Fruit fly (Drosophila melanogaster): Measurements from ENCODE around the gene CG7394.

DNA sequence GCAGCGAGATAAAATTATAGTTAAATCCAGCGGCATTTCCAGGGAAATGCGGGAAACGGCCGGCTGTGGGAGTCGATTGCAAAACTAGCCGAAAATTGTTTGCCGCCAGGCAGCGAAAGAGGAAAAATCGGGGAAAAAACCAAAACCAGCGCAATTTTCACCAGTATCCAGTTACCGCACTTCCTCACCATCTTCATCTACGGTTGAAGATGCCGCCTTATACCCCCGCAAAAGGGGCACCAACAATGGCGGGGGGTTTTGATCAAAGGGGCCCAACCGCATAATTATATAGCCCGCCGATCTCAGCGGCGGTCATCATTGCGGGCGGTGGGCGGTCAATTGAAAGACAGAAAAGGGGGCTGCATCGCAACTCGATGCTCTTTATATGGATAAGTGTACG lies 13.8 kb upstream of the CG7394 start:
- no peak for TF ChIP-seq Myc (optimal IDR thresholded peaks at IDR 0.05)
- TF ChIP-seq HLH106 (tag; optimal IDR thresholded peaks at IDR 0.05) = no peak
- no peak for TF ChIP-seq CG32264 (GFP tag; optimal IDR thresholded peaks at IDR 0.05)
- no peak for TF ChIP-seq jim (GFP tag; optimal IDR thresholded peaks at IDR 0.05)
- TF ChIP-seq dl (GFP tag; optimal IDR thresholded peaks at IDR 0.05; ENCODE audit: insufficient read depth in 1 of 2, partially characterized antibody in 2 of 2) = no peak
- TF ChIP-seq Sp1 (GFP tag; optimal IDR thresholded peaks at IDR 0.05) = no peak
- TF ChIP-seq lola (GFP tag; optimal IDR thresholded peaks at IDR 0.05) = no peak
- no peak for TF ChIP-seq usp (GFP tag; optimal IDR thresholded peaks at IDR 0.05)

Data from whole organism, wandering third instar larva.